Worm (Caenorhabditis elegans) whole organism, L1 larva: ENCODE results near the gene F46H5.2.

Experiments
- alr-1 ChIP-seq: fragments of 200-800 bp; sonication (Bioruptor generic); optimal IDR thresholded peaks from 2 replicates; lab custom pipeline; 2018; ENCODE audit warnings: borderline replicate concordance, mild to moderate bottlenecking, missing genetic modification characterization, missing compliant biosample characterization
- elt-2 ChIP-seq: sonication (generic microtip); optimal IDR thresholded peaks from 2 replicates; lab custom pipeline; 2016; ENCODE audit warnings: missing genetic modification characterization, mild to moderate bottlenecking, inconsistent platforms, missing compliant biosample characterization, missing genetic modification reagents
- fos-1 ChIP-seq: fragments of 150-350 bp; optimal IDR thresholded peaks from 2 replicates; lab custom pipeline; 2014; ENCODE audit warnings: missing biosample characterization, missing genetic modification characterization
- lin-13 ChIP-seq: fragments of 150-350 bp; optimal IDR thresholded peaks from 2 replicates; lab custom pipeline; 2014; ENCODE audit warnings: missing biosample characterization, missing genetic modification reagents, missing genetic modification characterization
- swsn-7 ChIP-seq: sonication (generic microtip); optimal IDR thresholded peaks from 2 replicates; lab custom pipeline; 2016; ENCODE audit warnings: missing genetic modification characterization, missing compliant biosample characterization
- unc-62 ChIP-seq: fragments of 150-350 bp; optimal IDR thresholded peaks from 2 replicates; lab custom pipeline; 2014; ENCODE audit warnings: missing biosample characterization, missing genetic modification reagents, missing genetic modification characterization
- ztf-11 ChIP-seq, 2 experiments: sonication (generic microtip); optimal IDR thresholded peaks; 2 replicates each; lab custom pipeline; 2016 to 2017; ENCODE audit warnings: missing genetic modification characterization in 2 of 2, missing biosample characterization in 1 of 2, missing compliant biosample characterization in 1 of 2

DNA sequence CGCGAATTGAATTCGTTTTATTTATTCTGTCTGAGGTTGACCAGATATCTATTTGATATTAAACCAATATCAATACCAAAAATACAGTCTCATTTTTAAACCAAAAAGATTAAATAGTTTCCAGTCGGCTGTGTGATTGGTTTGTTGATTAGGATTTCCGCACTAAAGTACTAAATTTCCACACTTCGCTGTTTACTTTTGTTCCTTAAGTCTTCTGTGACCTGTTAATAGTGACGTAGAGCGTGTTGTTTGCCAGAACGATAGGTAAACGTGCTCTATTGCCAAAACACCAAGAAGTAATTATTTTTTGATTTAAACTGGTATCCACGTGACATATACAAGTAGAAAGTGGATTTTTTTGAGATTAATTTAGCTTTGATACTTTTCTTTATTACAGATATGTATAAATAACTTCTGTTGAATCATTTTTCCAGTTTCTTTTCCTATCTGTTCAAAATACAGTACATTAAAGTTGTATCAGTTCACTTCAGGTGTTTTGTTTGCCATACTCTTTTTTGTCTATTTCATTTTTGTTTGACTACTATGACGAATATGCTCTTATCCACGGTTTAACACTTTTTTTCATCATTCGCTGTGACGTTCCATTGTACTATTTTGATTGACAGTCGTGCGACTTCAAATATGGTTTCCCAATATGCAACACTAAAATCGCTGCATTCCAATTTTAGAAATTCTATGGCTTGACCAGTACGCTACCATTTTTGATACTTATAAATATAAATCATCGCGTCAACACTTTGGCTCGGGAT, 25.6 kb downstream of the F46H5.2 start:
- TF ChIP-seq swsn-7 (no peak), fos-1 (no peak), alr-1 (no peak), lin-13 (no peak), ztf-11 (tag; optimal IDR thresholded peaks at IDR 0.05; lab: Kevin White, UChicago) (no peak), unc-62 (GFP tag; lab: Kevin White, UChicago) (no peak), elt-2 (tag; lab: Kevin White, UChicago) (no peak)
